Fruit fly (Drosophila melanogaster) whole organism, embryonic: ENCODE results near the gene CG13033.

Source experiments
- BtbVII ChIP-seq: fragments of 200-800 bp; sonication (Bioruptor generic); optimal IDR thresholded peaks from 3 replicates; lab custom pipeline; 2017; ENCODE audit warnings: missing biosample characterization, mild to moderate bottlenecking, missing genetic modification characterization
- CG10147 ChIP-seq: fragments of 200-800 bp; sonication (Bioruptor generic); optimal IDR thresholded peaks from 2 replicates; lab custom pipeline; 2019; ENCODE audit warnings: missing biosample characterization, mild to moderate bottlenecking, missing genetic modification characterization, moderate library complexity
- CG1024 ChIP-seq: fragments of 200-800 bp; sonication (Bioruptor generic); IDR thresholded peaks from 2 replicates; pipeline ENCODE4 v1.3.6; 2022; ENCODE audit warnings: missing biosample characterization, missing genetic modification characterization
- CG10274 ChIP-seq: fragments of 200-800 bp; sonication (Bioruptor generic); optimal IDR thresholded peaks from 3 replicates; lab custom pipeline; 2017; ENCODE audit warnings: missing biosample characterization, mild to moderate bottlenecking, missing genetic modification characterization
- CG10543 ChIP-seq: fragments of 200-800 bp; sonication (Bioruptor generic); optimal IDR thresholded peaks from 3 replicates; lab custom pipeline; 2017; ENCODE audit warnings: missing biosample characterization, mild to moderate bottlenecking, missing genetic modification characterization, moderate library complexity
- CG12659 ChIP-seq: fragments of 200-800 bp; sonication (Bioruptor generic); optimal IDR thresholded peaks from 3 replicates; lab custom pipeline; 2017; ENCODE audit warnings: mild to moderate bottlenecking, missing biosample characterization, missing genetic modification reagents, missing genetic modification characterization
- CG13296 ChIP-seq: fragments of 200-800 bp; sonication (Bioruptor generic); optimal IDR thresholded peaks from 3 replicates; lab custom pipeline; 2018; ENCODE audit warnings: missing biosample characterization, mild to moderate bottlenecking, missing genetic modification characterization
- CG14014 ChIP-seq: fragments of 200-800 bp; sonication (Bioruptor generic); IDR thresholded peaks from 2 replicates; pipeline ENCODE4 v1.3.6; 2022; ENCODE audit warnings: missing biosample characterization, missing genetic modification characterization
- CG15011 ChIP-seq: fragments of 200-800 bp; sonication (Bioruptor generic); optimal IDR thresholded peaks from 3 replicates; lab custom pipeline; 2018; ENCODE audit warnings: missing biosample characterization, mild to moderate bottlenecking, missing genetic modification characterization
- CG1529 ChIP-seq: fragments of 200-800 bp; sonication (Bioruptor generic); optimal IDR thresholded peaks from 3 replicates; lab custom pipeline; 2018; ENCODE audit warnings: missing biosample characterization, missing genetic modification characterization
- CG15601 ChIP-seq: fragments of 200-800 bp; sonication (Bioruptor generic); optimal IDR thresholded peaks from 3 replicates; lab custom pipeline; 2019; ENCODE audit warnings: missing biosample characterization, mild to moderate bottlenecking, missing genetic modification characterization, moderate library complexity
- CG2678 ChIP-seq: fragments of 200-800 bp; sonication (Bioruptor generic); optimal IDR thresholded peaks from 3 replicates; lab custom pipeline; 2019; ENCODE audit warnings: missing biosample characterization, mild to moderate bottlenecking, missing genetic modification characterization, moderate library complexity
- CG3838 ChIP-seq: fragments of 200-800 bp; sonication (Bioruptor generic); optimal IDR thresholded peaks from 3 replicates; lab custom pipeline; 2016; ENCODE audit warnings: missing biosample characterization, missing genetic modification characterization
- CG7556 ChIP-seq: fragments of 200-800 bp; sonication (Bioruptor generic); optimal IDR thresholded peaks from 2 replicates; lab custom pipeline; 2017; ENCODE audit warnings: missing biosample characterization, mild to moderate bottlenecking, missing genetic modification characterization
- CG7963 ChIP-seq: fragments of 200-800 bp; sonication (Bioruptor generic); IDR thresholded peaks from 3 replicates; pipeline ENCODE4 v1.3.6; 2022; ENCODE audit warnings: missing biosample characterization, missing genetic modification characterization; ENCODE audit not compliant: partially characterized antibody
- CG8359 ChIP-seq: fragments of 200-800 bp; sonication (Bioruptor generic); optimal IDR thresholded peaks from 2 replicates; lab custom pipeline; 2017; ENCODE audit warnings: missing biosample characterization, mild to moderate bottlenecking, missing genetic modification characterization, borderline replicate concordance
- CG8765 ChIP-seq: fragments of 200-800 bp; sonication (Bioruptor generic); IDR thresholded peaks from 2 replicates; pipeline ENCODE4 v1.3.6; 2022; ENCODE audit warnings: missing biosample characterization, missing genetic modification characterization
- D19A ChIP-seq: fragments of 200-800 bp; optimal IDR thresholded peaks from 3 replicates; lab custom pipeline; 2019; ENCODE audit warnings: missing biosample characterization, mild to moderate bottlenecking, missing genetic modification characterization, moderate library complexity
- Deaf1 ChIP-seq: fragments of 200-800 bp; optimal IDR thresholded peaks from 3 replicates; lab custom pipeline; 2019; ENCODE audit warnings: missing biosample characterization, mild to moderate bottlenecking, missing genetic modification characterization, moderate library complexity
- Fer2 ChIP-seq: fragments of 200-800 bp; sonication (Bioruptor generic); optimal IDR thresholded peaks from 2 replicates; lab custom pipeline; 2018; ENCODE audit warnings: missing biosample characterization, mild to moderate bottlenecking, missing genetic modification characterization, moderate library complexity
- Fer3 ChIP-seq: fragments of 200-800 bp; sonication (Bioruptor generic); optimal IDR thresholded peaks from 2 replicates; lab custom pipeline; 2018; ENCODE audit warnings: missing biosample characterization, mild to moderate bottlenecking, missing genetic modification characterization, moderate library complexity
- HHEX ChIP-seq: fragments of 200-800 bp; sonication (Bioruptor generic); optimal IDR thresholded peaks from 3 replicates; lab custom pipeline; 2017; ENCODE audit warnings: missing biosample characterization, mild to moderate bottlenecking, missing genetic modification characterization, missing genetic modification reagents
- HLHmδ ChIP-seq: fragments of 200-800 bp; sonication (Bioruptor generic); optimal IDR thresholded peaks from 2 replicates; lab custom pipeline; 2018; ENCODE audit warnings: missing biosample characterization, mild to moderate bottlenecking, missing genetic modification characterization, moderate library complexity
- Nf-YB ChIP-seq: fragments of 200-800 bp; sonication (Bioruptor generic); optimal IDR thresholded peaks from 3 replicates; lab custom pipeline; 2019; ENCODE audit warnings: missing biosample characterization, mild to moderate bottlenecking, missing genetic modification characterization, moderate library complexity
- Pdp1 ChIP-seq, 2 experiments: fragments of 200-800 bp; sonication (Bioruptor generic); optimal IDR thresholded peaks; 3 replicates each; lab custom pipeline; 2016; ENCODE audit warnings: missing biosample characterization in 2 of 2, missing genetic modification characterization in 2 of 2, mild to moderate bottlenecking in 1 of 2, moderate library complexity in 1 of 2
- Sox100B ChIP-seq: fragments of 200-800 bp; sonication (Bioruptor generic); optimal IDR thresholded peaks from 3 replicates; lab custom pipeline; 2018; ENCODE audit warnings: missing biosample characterization, mild to moderate bottlenecking, missing genetic modification characterization
- Sox102F ChIP-seq: fragments of 200-800 bp; sonication (Bioruptor generic); optimal IDR thresholded peaks from 2 replicates; lab custom pipeline; 2018; ENCODE audit warnings: missing biosample characterization, mild to moderate bottlenecking, missing genetic modification characterization, moderate library complexity
- Trl ChIP-seq, 3 experiments: fragments of >200 bp in 2 of 3; fragments of 200-800 bp in 1 of 3; sonication (Bioruptor generic) in 1 of 3; optimal IDR thresholded peaks; 2 replicates in 1 of 3; 3 replicates in 2 of 3; lab custom pipeline; 2016 to 2017; ENCODE audit warnings: missing biosample characterization in 1 of 3, missing genetic modification characterization in 1 of 3
- bab2 ChIP-seq: fragments of 200-800 bp; sonication (Bioruptor generic); optimal IDR thresholded peaks from 2 replicates; lab custom pipeline; 2016; ENCODE audit warnings: missing biosample characterization, missing genetic modification characterization
- caup ChIP-seq: fragments of 200-800 bp; sonication (Bioruptor generic); optimal IDR thresholded peaks from 3 replicates; lab custom pipeline; 2017; ENCODE audit warnings: missing biosample characterization, mild to moderate bottlenecking, missing genetic modification characterization, moderate library complexity; ENCODE audit not compliant: severe bottlenecking
- corto ChIP-seq: fragments of 200-800 bp; sonication (Bioruptor generic); optimal IDR thresholded peaks from 2 replicates; lab custom pipeline; 2016; ENCODE audit warnings: missing biosample characterization, mild to moderate bottlenecking, missing genetic modification characterization, moderate library complexity
- dpn ChIP-seq, 2 experiments: fragments of 200-800 bp; sonication (Bioruptor generic); optimal IDR thresholded peaks; 3 replicates each; lab custom pipeline; 2016; ENCODE audit warnings: missing biosample characterization in 2 of 2, missing genetic modification characterization in 2 of 2
- dysf ChIP-seq: fragments of 200-800 bp; sonication (Bioruptor generic); IDR thresholded peaks from 3 replicates; pipeline ENCODE4 v1.3.6; 2022; ENCODE audit warnings: missing biosample characterization, missing genetic modification characterization
- fd3F ChIP-seq: fragments of 200-800 bp; sonication (Bioruptor generic); optimal IDR thresholded peaks from 2 replicates; lab custom pipeline; 2018; ENCODE audit warnings: missing biosample characterization, mild to moderate bottlenecking, missing genetic modification characterization, moderate library complexity
- gem ChIP-seq: fragments of 200-800 bp; sonication (Bioruptor generic); optimal IDR thresholded peaks from 2 replicates; lab custom pipeline; 2019; ENCODE audit warnings: missing biosample characterization, mild to moderate bottlenecking, missing genetic modification characterization, moderate library complexity
- grau ChIP-seq: fragments of 200-800 bp; optimal IDR thresholded peaks from 3 replicates; lab custom pipeline; 2019; ENCODE audit warnings: missing biosample characterization, mild to moderate bottlenecking, missing genetic modification characterization, moderate library complexity
- ham ChIP-seq: fragments of 200-800 bp; sonication (Bioruptor generic); IDR thresholded peaks from 2 replicates; pipeline ENCODE4 v1.3.6; 2022; ENCODE audit warnings: missing biosample characterization, missing genetic modification characterization
- her ChIP-seq: fragments of 200-800 bp; sonication (Bioruptor generic); optimal IDR thresholded peaks from 2 replicates; lab custom pipeline; 2016; ENCODE audit warnings: missing biosample characterization, missing genetic modification characterization
- kah ChIP-seq: fragments of 200-800 bp; sonication (Bioruptor generic); optimal IDR thresholded peaks from 2 replicates; lab custom pipeline; 2018; ENCODE audit warnings: missing biosample characterization, mild to moderate bottlenecking, missing genetic modification characterization
- nerfin-2 ChIP-seq: fragments of 200-800 bp; sonication (Bioruptor generic); IDR thresholded peaks from 2 replicates; pipeline ENCODE4 v1.3.6; 2022; ENCODE audit warnings: missing biosample characterization, missing genetic modification characterization; ENCODE audit not compliant: partially characterized antibody
- odd ChIP-seq: fragments of 200-800 bp; sonication (Bioruptor generic); optimal IDR thresholded peaks from 2 replicates; lab custom pipeline; 2017; ENCODE audit warnings: missing biosample characterization, mild to moderate bottlenecking, missing genetic modification characterization
- onecut ChIP-seq: fragments of 200-800 bp; sonication (Bioruptor generic); IDR thresholded peaks from 2 replicates; pipeline ENCODE4 v1.3.6; 2022; ENCODE audit warnings: missing biosample characterization, missing genetic modification characterization
- pho ChIP-seq: fragments of 200-800 bp; sonication (Bioruptor generic); optimal IDR thresholded peaks from 2 replicates; lab custom pipeline; 2016; ENCODE audit warnings: missing biosample characterization, missing genetic modification characterization
- row ChIP-seq: fragments of 200-800 bp; sonication (Bioruptor generic); IDR thresholded peaks from 3 replicates; pipeline ENCODE4 v1.3.6; 2022; ENCODE audit warnings: missing biosample characterization, missing genetic modification characterization
- sim ChIP-seq: fragments of 200-800 bp; sonication (Bioruptor generic); IDR thresholded peaks from 2 replicates; pipeline ENCODE4 v1.3.6; 2022; ENCODE audit warnings: missing biosample characterization, missing genetic modification characterization

CG13033 gene

DNA sequence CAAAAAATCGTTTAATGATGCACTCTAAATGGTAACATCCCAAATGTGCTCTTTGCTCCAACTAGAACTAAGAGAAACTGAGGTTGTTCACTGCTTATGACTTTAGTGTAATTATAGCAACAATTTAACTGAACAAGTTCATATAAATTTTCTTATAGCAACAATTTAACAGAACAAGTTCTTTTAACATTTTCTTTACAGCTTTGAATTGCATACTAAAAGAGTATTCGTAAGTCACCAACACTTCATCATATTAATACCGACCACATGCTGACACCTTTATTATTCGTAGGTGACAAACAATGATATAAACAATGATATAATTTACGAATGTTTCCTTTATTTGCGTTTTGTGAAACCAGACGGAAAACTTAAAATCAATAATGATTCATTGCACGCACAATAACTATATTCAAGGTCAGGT is 50.8 kb downstream of the CG13033 start (continued):
- TF ChIP-seq Sox100B (GFP tag; lab: Kevin White, UChicago): peak; percentile 45
- TF ChIP-seq caup (GFP tag; lab: Kevin White, UChicago): peak; percentile 39
- TF ChIP-seq Deaf1 (tag; lab: Kevin White, UChicago): peak; percentile 2
- TF ChIP-seq grau (tag; lab: Kevin White, UChicago): peak; percentile 28
- TF ChIP-seq CG15601: peak; percentile 31
- peak; percentile 22; the same call in 1 of the 3 replicates for TF ChIP-seq dysf (GFP tag; lab: Robert Waterston, UW)
- peak; percentile 50 for TF ChIP-seq onecut (GFP tag; lab: Robert Waterston, UW)
- no peak for TF ChIP-seq CG8765 (GFP tag; lab: Robert Waterston, UW)
- TF ChIP-seq Nf-YB (GFP tag; lab: Kevin White, UChicago): no peak
- peak; percentile 40 for TF ChIP-seq CG7556 (GFP tag; lab: Kevin White, UChicago)
- no peak for TF ChIP-seq CG7963 (GFP tag; lab: Robert Waterston, UW)
- TF ChIP-seq ham: no peak
- TF ChIP-seq dpn (GFP tag; optimal IDR thresholded peaks at IDR 0.05; lab: Kevin White, UChicago): no peak
- TF ChIP-seq CG8359 (GFP tag; lab: Kevin White, UChicago): no peak
- peak; percentile 39 for TF ChIP-seq odd
- no peak for TF ChIP-seq CG10147
- peak; percentile 70; the same call in 2 of the 3 replicates for TF ChIP-seq row (GFP tag; lab: Robert Waterston, UW)
- peak in 1 of 2 experiments; percentile 62 for TF ChIP-seq Pdp1 (GFP tag; optimal IDR thresholded peaks at IDR 0.05; lab: Kevin White, UChicago)
- no peak for TF ChIP-seq kah (GFP tag; lab: Kevin White, UChicago)
- peak; percentile 7 for TF ChIP-seq CG12659 (GFP tag; lab: Kevin White, UChicago)
- peak; percentile 25 for TF ChIP-seq BtbVII (GFP tag; lab: Kevin White, UChicago)
- peak; percentile 67 for TF ChIP-seq CG2678 (tag; lab: Kevin White, UChicago)
- TF ChIP-seq CG10543 (GFP tag; lab: Kevin White, UChicago): peak; percentile 40
- TF ChIP-seq HHEX (GFP tag; lab: Kevin White, UChicago): peak; percentile 2
- no peak for TF ChIP-seq CG15011 (GFP tag; lab: Kevin White, UChicago)
- TF ChIP-seq bab2 (GFP tag; lab: Kevin White, UChicago): peak; percentile 18
- TF ChIP-seq Trl (optimal IDR thresholded peaks at IDR 0.05; lab: Kevin White, UChicago): peak in 1 of 2 experiments; percentile 8
- TF ChIP-seq Trl (GFP tag; optimal IDR thresholded peaks at IDR 0.05; lab: Kevin White, UChicago): no peak
- TF ChIP-seq gem (tag; lab: Kevin White, UChicago): peak; percentile 50
- no peak for TF ChIP-seq CG3838 (GFP tag; lab: Kevin White, UChicago)
- no peak for TF ChIP-seq CG1529 (GFP tag; lab: Kevin White, UChicago)
- TF ChIP-seq pho (GFP tag; lab: Kevin White, UChicago): peak; percentile 21
- no peak for TF ChIP-seq CG1024
- TF ChIP-seq nerfin-2 (GFP tag; lab: Robert Waterston, UW): no peak
- peak; percentile 23 for TF ChIP-seq Sox102F (GFP tag; lab: Kevin White, UChicago)
- TF ChIP-seq CG14014 (GFP tag; lab: Robert Waterston, UW): 0 out of 2 replicates have a peak, but pooled peaks have one; percentile 23
- peak; percentile 52 for TF ChIP-seq CG13296 (GFP tag; lab: Kevin White, UChicago)
- no peak for TF ChIP-seq Fer3 (tag; lab: Kevin White, UChicago)
- TF ChIP-seq HLHmδ (GFP tag; lab: Kevin White, UChicago): no peak
- TF ChIP-seq her (GFP tag; lab: Kevin White, UChicago): no peak
- peak; percentile 94 for TF ChIP-seq D19A (tag; lab: Kevin White, UChicago)
- TF ChIP-seq CG10274 (GFP tag; lab: Kevin White, UChicago): peak; percentile 20
- TF ChIP-seq Fer2 (tag; lab: Kevin White, UChicago): no peak
- TF ChIP-seq sim (GFP tag; lab: Robert Waterston, UW): no peak
- TF ChIP-seq corto (GFP tag; lab: Kevin White, UChicago): no peak
- peak; percentile 19 for TF ChIP-seq fd3F (GFP tag; lab: Kevin White, UChicago)
